Worm (Caenorhabditis elegans): ENCODE measurements around the gene dnc-4.

DNA sequence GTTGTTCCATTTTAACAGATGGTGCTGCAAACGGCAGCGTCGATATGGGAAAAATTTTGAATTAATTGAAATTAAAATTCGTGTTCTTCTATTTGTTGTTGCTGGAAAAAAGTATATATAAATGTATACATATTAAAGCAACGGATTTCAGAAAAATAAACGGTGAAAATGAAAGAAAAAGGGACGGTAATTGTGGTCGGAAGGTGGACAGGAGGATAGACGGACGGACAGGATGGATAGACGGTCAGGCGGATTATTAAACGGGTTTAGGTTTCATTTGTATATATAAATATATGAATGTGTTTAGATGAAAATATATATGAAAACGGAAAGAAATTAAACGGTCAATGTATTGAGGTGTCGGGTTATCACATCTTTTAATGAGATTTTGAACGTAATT lies 9.8 kb upstream of the dnc-4 start, which contains the start of gene nhr-31:
- TF ChIP-seq elt-3 (tag; optimal IDR thresholded peaks at IDR 0.05) (no peak), mab-5 (tag; optimal IDR thresholded peaks at IDR 0.05) (no peak), egl-27 (tag; optimal IDR thresholded peaks at IDR 0.05) (no peak), elt-1 (tag; optimal IDR thresholded peaks at IDR 0.05) (no peak), lsy-2 (tag; optimal IDR thresholded peaks at IDR 0.05) (no peak), ceh-82 (tag; optimal IDR thresholded peaks at IDR 0.05) (no peak), nhr-129 (tag; optimal IDR thresholded peaks at IDR 0.05) (no peak), nhr-11 (tag; optimal IDR thresholded peaks at IDR 0.05) (no peak), snpc-4 (tag; optimal IDR thresholded peaks at IDR 0.05) (no peak), zag-1 (tag; optimal IDR thresholded peaks at IDR 0.05) (no peak), aly-2 (tag; optimal IDR thresholded peaks at IDR 0.05) (no peak), alr-1 (tag; optimal IDR thresholded peaks at IDR 0.05) (no peak), ama-1 (optimal IDR thresholded peaks at IDR 0.05) (no peak), Y55F3AM.14 (GFP tag; optimal IDR thresholded peaks at IDR 0.05) (no peak)
